Worm (Caenorhabditis elegans): ENCODE measurements around the gene pos-1.

Gene pos-1

DNA sequence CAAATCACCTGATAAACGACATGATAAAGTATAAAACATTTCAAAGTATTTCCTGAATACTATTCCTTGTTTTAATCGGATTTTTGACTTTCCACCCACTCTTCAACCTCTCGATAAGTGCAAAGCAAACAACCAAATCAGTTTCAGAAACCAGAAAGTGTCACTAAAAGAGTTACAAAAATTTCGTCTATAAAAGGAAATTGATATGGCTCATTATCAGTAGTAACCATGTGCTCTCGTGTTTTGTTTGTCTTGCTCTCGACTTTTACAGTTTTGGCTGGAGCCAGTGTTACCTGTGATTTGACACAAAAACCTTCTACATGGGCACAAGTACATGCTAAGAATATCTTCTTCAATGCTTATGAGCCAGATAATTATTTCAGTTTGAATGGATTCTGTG lies 30.2 kb upstream of the pos-1 start, which contains the start of gene F52E1.14:
Gene F52E1.14 (plus strand): TSS at position 207 of the 400 bp plus-strand sequence.
- TF ChIP-seq cebp-2 (GFP tag; IDR thresholded peaks at IDR 0.05) (no peak), atf-7 (tag; optimal IDR thresholded peaks at IDR 0.05) (peak; percentile 37), lsy-27 (tag; optimal IDR thresholded peaks at IDR 0.05; ENCODE audit: borderline replicate concordance, insufficient read depth) (no peak), nhr-80 (tag; optimal IDR thresholded peaks at IDR 0.05) (peak; percentile 74), zfh-2 (GFP tag; conservative IDR thresholded peaks at IDR 0.05) (no peak), tbp1 (GFP tag; optimal IDR thresholded peaks at IDR 0.05) (peak; percentile 0), nhr-90 (tag; optimal IDR thresholded peaks at IDR 0.05) (no peak), hmg-20 (GFP tag; IDR thresholded peaks at IDR 0.05) (no peak), attf-5 (GFP tag; optimal IDR thresholded peaks at IDR 0.05) (no peak)

DNA sequence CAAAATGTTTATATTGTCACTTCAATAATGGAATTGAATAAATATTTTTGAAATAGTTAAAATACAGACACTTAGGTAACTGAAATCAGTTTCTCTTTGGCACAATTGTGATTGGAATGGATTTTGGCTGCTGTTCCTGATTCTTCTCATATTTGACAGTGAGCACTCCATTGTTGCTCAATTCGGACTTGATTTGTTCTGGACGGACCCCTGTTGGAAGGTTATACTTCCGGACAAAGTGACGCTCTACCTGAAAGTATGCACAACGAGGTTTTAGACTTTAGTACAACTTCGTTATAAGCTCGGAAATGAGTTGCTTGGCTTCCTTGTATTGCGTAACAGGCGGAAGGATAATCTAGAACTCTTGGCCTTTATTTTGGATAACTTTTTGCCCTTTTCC lies 29.1 kb upstream of the pos-1 start:
- TF ChIP-seq bed-1 (GFP tag; IDR thresholded peaks at IDR 0.05) (0 out of 2 replicates have a peak, but pooled peaks have one; percentile 6), Y53G8AR.9 (GFP tag; conservative IDR thresholded peaks at IDR 0.05) (peak; percentile 68; the same call in 1 of the 2 replicates), snpc-4 (GFP tag; optimal IDR thresholded peaks at IDR 0.05) (no peak), snpc-4 (tag; optimal IDR thresholded peaks at IDR 0.05) (no peak), ceh-40 (GFP tag; IDR thresholded peaks at IDR 0.05) (peak; percentile 6; the same call in 1 of the 2 replicates), nhr-90 (tag; optimal IDR thresholded peaks at IDR 0.05) (peak; percentile 70), B0336.3 (GFP tag; IDR thresholded peaks at IDR 0.05) (peak; percentile 57; the same call in 1 of the 2 replicates), Y56A3A.18 (GFP tag; IDR thresholded peaks at IDR 0.05) (peak; percentile 30; the same call in 1 of the 2 replicates), pha-4 (tag; optimal IDR thresholded peaks at IDR 0.05) (no peak), cebp-2 (GFP tag; IDR thresholded peaks at IDR 0.05) (0 out of 2 replicates have a peak, but pooled peaks have one; percentile 23), snpc-1.1 (tag; optimal IDR thresholded peaks at IDR 0.05; ENCODE audit: insufficient read depth) (no peak)

DNA sequence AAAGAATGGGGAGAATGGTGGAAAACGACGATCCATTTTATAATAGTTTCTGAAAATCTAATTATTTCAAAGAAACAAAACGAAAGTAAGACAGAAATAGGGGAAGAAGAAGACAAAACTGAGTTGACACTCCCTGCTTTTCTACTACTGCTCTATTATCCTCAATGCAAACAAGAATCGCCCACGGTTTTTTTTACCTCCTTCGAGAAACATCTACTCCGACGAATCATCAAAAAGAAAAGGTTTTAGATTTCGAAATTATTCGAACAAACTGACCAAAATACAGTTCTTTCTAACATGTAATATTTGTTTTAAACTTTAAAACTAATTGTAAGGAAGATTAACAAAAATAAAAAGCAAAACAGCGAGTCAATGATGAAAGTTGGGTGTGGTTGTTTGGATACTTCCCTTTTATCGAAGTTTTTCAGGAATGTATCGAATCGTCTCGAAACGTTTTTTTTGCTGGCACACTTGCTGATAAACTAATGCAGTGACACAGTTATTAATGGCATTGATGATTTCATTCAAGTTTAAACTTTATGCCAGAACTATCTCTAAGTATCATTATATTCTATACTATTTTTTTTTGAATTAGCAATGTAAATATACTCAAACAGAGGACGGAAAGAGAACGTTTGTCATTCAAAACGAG lies 27.9 kb upstream of the pos-1 start, which contains the start of gene hsp-17:
Gene hsp-17 (minus strand): TSS at position 51 of the 652 bp plus-strand sequence.
- peak; percentile 25 for TF ChIP-seq nhr-80 (tag; optimal IDR thresholded peaks at IDR 0.05)
- no peak for TF ChIP-seq sptf-2 (GFP tag; optimal IDR thresholded peaks at IDR 0.05)
- TF ChIP-seq bed-1 (GFP tag; IDR thresholded peaks at IDR 0.05), result no peak

DNA sequence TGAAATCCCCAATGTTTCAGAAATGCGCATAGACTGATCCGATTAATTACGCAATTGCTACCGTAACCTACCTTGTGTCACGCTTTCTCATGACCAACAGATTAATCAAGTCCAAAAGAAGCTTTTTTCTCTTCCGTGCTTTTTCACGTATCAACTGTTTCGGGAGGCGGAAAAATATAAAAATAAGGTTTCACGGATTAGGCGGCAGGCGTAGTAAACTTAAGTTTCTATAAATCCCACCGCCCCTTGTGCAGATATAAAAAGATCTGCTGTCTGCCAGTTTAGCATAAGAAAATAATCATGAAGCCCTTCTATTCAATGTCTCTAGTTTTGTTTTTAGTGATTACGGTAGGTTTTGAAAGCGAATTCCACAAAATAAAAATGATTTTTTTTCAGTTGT lies 26.8 kb upstream of the pos-1 start, which contains the start of gene gcy-7:
Gene gcy-7 (plus strand): TSS at position 301 of the 400 bp plus-strand sequence.
- TF ChIP-seq nhr-120 (GFP tag; IDR thresholded peaks at IDR 0.05), result no peak
- no peak for TF ChIP-seq B0261.1 (tag; optimal IDR thresholded peaks at IDR 0.05)
- no peak for TF ChIP-seq Y79H2A.3 (GFP tag; conservative IDR thresholded peaks at IDR 0.05)
- no peak for TF ChIP-seq gei-17 (GFP tag; optimal IDR thresholded peaks at IDR 0.05)
- no peak for TF ChIP-seq ztf-6 (GFP tag; IDR thresholded peaks at IDR 0.05)
- no peak for TF ChIP-seq madf-8 (GFP tag; conservative IDR thresholded peaks at IDR 0.05)
- TF ChIP-seq ekl-4 (GFP tag; IDR thresholded peaks at IDR 0.05), result no peak
- TF ChIP-seq rcor-1 (GFP tag; IDR thresholded peaks at IDR 0.05), result no peak
- no peak for TF ChIP-seq egl-44 (GFP tag; IDR thresholded peaks at IDR 0.05)
- TF ChIP-seq lin-54 (GFP tag; optimal IDR thresholded peaks at IDR 0.05), result no peak
- no peak for TF ChIP-seq C17E4.6 (GFP tag; IDR thresholded peaks at IDR 0.05)
- TF ChIP-seq Y67H2A.10 (GFP tag; conservative IDR thresholded peaks at IDR 0.05), result no peak
- no peak for TF ChIP-seq attf-3 (GFP tag; conservative IDR thresholded peaks at IDR 0.05)
- no peak for TF ChIP-seq F57A8.1 (GFP tag; optimal IDR thresholded peaks at IDR 0.05)
- TF ChIP-seq lin-40 (tag; optimal IDR thresholded peaks at IDR 0.05), result no peak
- no peak for TF ChIP-seq B0019.2 (GFP tag; conservative IDR thresholded peaks at IDR 0.05)
- no peak for TF ChIP-seq aptf-3 (GFP tag; IDR thresholded peaks at IDR 0.05)
- TF ChIP-seq hrde-1 (tag; optimal IDR thresholded peaks at IDR 0.05; ENCODE audit: borderline replicate concordance), result no peak

Data from whole organism, young adult.